Worm (Caenorhabditis elegans) whole organism, mixed stage, embryonic: ENCODE measurements around the gene hsp-12.3.

Experiments used
- M03D4.4 ChIP-seq: sonication (generic microtip); optimal IDR thresholded peaks from 2 replicates; lab custom pipeline; 2017; ENCODE audit warnings: mild to moderate bottlenecking, missing genetic modification characterization, missing compliant biosample characterization
- bed-3 ChIP-seq: fragments of 200-800 bp; sonication (Bioruptor generic); optimal IDR thresholded peaks from 3 replicates; lab custom pipeline; 2018; ENCODE audit warnings: mild to moderate bottlenecking, missing genetic modification characterization, moderate library complexity, missing compliant biosample characterization
- blmp-1 ChIP-seq: fragments of 150-350 bp; optimal IDR thresholded peaks from 2 replicates; lab custom pipeline; 2014; ENCODE audit warnings: missing biosample characterization, missing genetic modification characterization
- ceh-39 ChIP-seq: fragments of 150-350 bp; optimal IDR thresholded peaks from 2 replicates; lab custom pipeline; 2014; ENCODE audit warnings: missing biosample characterization, missing genetic modification characterization
- ceh-43 ChIP-seq: fragments of 200-800 bp; sonication (Bioruptor generic); optimal IDR thresholded peaks from 2 replicates; lab custom pipeline; 2018; ENCODE audit warnings: mild to moderate bottlenecking, missing genetic modification characterization, moderate library complexity, missing compliant biosample characterization
- ceh-83 ChIP-seq: fragments of 200-800 bp; sonication (Bioruptor generic); optimal IDR thresholded peaks from 2 replicates; lab custom pipeline; 2018; ENCODE audit warnings: mild to moderate bottlenecking, missing genetic modification characterization, missing compliant biosample characterization
- ces-1 ChIP-seq: fragments of 150-350 bp; optimal IDR thresholded peaks from 2 replicates; lab custom pipeline; 2014; ENCODE audit warnings: missing biosample characterization, missing genetic modification reagents, missing genetic modification characterization
- cnd-1 ChIP-seq: fragments of 200-800 bp; sonication (Bioruptor generic); optimal IDR thresholded peaks from 2 replicates; lab custom pipeline; 2018; ENCODE audit warnings: mild to moderate bottlenecking, missing genetic modification characterization, missing compliant biosample characterization
- drap-1 ChIP-seq: fragments of 200-800 bp; sonication (Bioruptor generic); optimal IDR thresholded peaks from 3 replicates; lab custom pipeline; 2018; ENCODE audit warnings: mild to moderate bottlenecking, missing genetic modification characterization, missing compliant biosample characterization
- elt-1 ChIP-seq: sonication (generic microtip); optimal IDR thresholded peaks from 2 replicates; lab custom pipeline; 2017; ENCODE audit warnings: missing genetic modification characterization, mild to moderate bottlenecking, missing compliant biosample characterization, antibody characterized with exemption, moderate library complexity, borderline replicate concordance; ENCODE audit not compliant: insufficient read depth
- elt-3 ChIP-seq: fragments of 150-350 bp; optimal IDR thresholded peaks from 2 replicates; lab custom pipeline; 2014; ENCODE audit warnings: missing biosample characterization, missing genetic modification characterization
- flh-1 ChIP-seq: fragments of 200-800 bp; sonication (Bioruptor generic); optimal IDR thresholded peaks from 2 replicates; lab custom pipeline; 2018; ENCODE audit warnings: mild to moderate bottlenecking, missing genetic modification characterization, moderate library complexity, missing compliant biosample characterization
- ham-2 ChIP-seq: fragments of 200-800 bp; sonication (Bioruptor generic); optimal IDR thresholded peaks from 2 replicates; lab custom pipeline; 2018; ENCODE audit warnings: mild to moderate bottlenecking, missing genetic modification characterization, missing compliant biosample characterization
- hlh-1 ChIP-seq: fragments of 150-350 bp; optimal IDR thresholded peaks from 2 replicates; lab custom pipeline; 2014; ENCODE audit warnings: missing biosample characterization, missing genetic modification reagents, missing genetic modification characterization
- lin-13 ChIP-seq: fragments of 150-350 bp; optimal IDR thresholded peaks from 2 replicates; lab custom pipeline; 2014; ENCODE audit warnings: missing biosample characterization, missing genetic modification characterization
- lin-32 ChIP-seq: fragments of 200-800 bp; sonication (Bioruptor generic); optimal IDR thresholded peaks from 2 replicates; lab custom pipeline; 2018; ENCODE audit warnings: mild to moderate bottlenecking, missing genetic modification characterization, missing compliant biosample characterization
- lsy-2 ChIP-seq: fragments of 150-350 bp; optimal IDR thresholded peaks from 2 replicates; lab custom pipeline; 2014; ENCODE audit warnings: missing biosample characterization, missing genetic modification characterization
- mab-5 ChIP-seq: fragments of 150-350 bp; optimal IDR thresholded peaks from 2 replicates; lab custom pipeline; 2014; ENCODE audit warnings: missing biosample characterization, missing genetic modification characterization
- mep-1 ChIP-seq: fragments of 150-350 bp; optimal IDR thresholded peaks from 2 replicates; lab custom pipeline; 2017; ENCODE audit warnings: missing biosample characterization, missing genetic modification reagents, missing genetic modification characterization, inconsistent platforms
- mls-2 ChIP-seq: sonication (generic microtip); optimal IDR thresholded peaks from 2 replicates; lab custom pipeline; 2016; ENCODE audit warnings: mild to moderate bottlenecking, missing genetic modification characterization, moderate library complexity, missing compliant biosample characterization
- nhr-12 ChIP-seq: fragments of 150-350 bp; optimal IDR thresholded peaks from 2 replicates; lab custom pipeline; 2014; ENCODE audit warnings: missing biosample characterization, missing genetic modification characterization
- nhr-2 ChIP-seq: fragments of 150-350 bp; optimal IDR thresholded peaks from 2 replicates; lab custom pipeline; 2014; ENCODE audit warnings: missing biosample characterization, missing genetic modification characterization
- nhr-237 ChIP-seq: fragments of 150-350 bp; optimal IDR thresholded peaks from 2 replicates; lab custom pipeline; 2014; ENCODE audit warnings: missing biosample characterization, missing genetic modification characterization
- nhr-28 ChIP-seq: fragments of 150-350 bp; optimal IDR thresholded peaks from 2 replicates; lab custom pipeline; 2014; ENCODE audit warnings: missing biosample characterization, missing genetic modification characterization
- nhr-76 ChIP-seq: sonication (generic microtip); optimal IDR thresholded peaks from 2 replicates; lab custom pipeline; 2017; ENCODE audit warnings: missing biosample characterization, missing genetic modification characterization
- pha-4 ChIP-seq: fragments of 150-350 bp; optimal IDR thresholded peaks from 2 replicates; lab custom pipeline; 2018; ENCODE audit warnings: missing biosample characterization, missing genetic modification reagents, missing genetic modification characterization
- sem-2 ChIP-seq: fragments of 200-800 bp; sonication (Bioruptor generic); optimal IDR thresholded peaks from 2 replicates; lab custom pipeline; 2018; ENCODE audit warnings: mild to moderate bottlenecking, missing genetic modification characterization, missing compliant biosample characterization
- snpc-4 ChIP-seq: fragments of 150-350 bp; optimal IDR thresholded peaks from 2 replicates; lab custom pipeline; 2014; ENCODE audit warnings: missing biosample characterization, missing genetic modification characterization
- sptf-1 ChIP-seq: sonication (generic microtip); optimal IDR thresholded peaks from 2 replicates; lab custom pipeline; 2017; ENCODE audit warnings: mild to moderate bottlenecking, missing genetic modification characterization, moderate library complexity, missing compliant biosample characterization
- tbx-8 ChIP-seq: fragments of 200-800 bp; sonication (Bioruptor generic); optimal IDR thresholded peaks from 2 replicates; lab custom pipeline; 2018; ENCODE audit warnings: mild to moderate bottlenecking, missing genetic modification characterization, moderate library complexity, missing compliant biosample characterization
- unc-120 ChIP-seq: sonication (generic microtip); optimal IDR thresholded peaks from 2 replicates; lab custom pipeline; 2017; ENCODE audit warnings: missing genetic modification characterization, missing compliant biosample characterization; ENCODE audit not compliant: poor library complexity, severe bottlenecking
- unc-39 ChIP-seq: fragments of 150-350 bp; optimal IDR thresholded peaks from 2 replicates; lab custom pipeline; 2014; ENCODE audit warnings: missing biosample characterization, missing genetic modification characterization
- unc-62 ChIP-seq: fragments of 150-350 bp; optimal IDR thresholded peaks from 2 replicates; lab custom pipeline; 2014; ENCODE audit warnings: missing biosample characterization, missing genetic modification reagents, missing genetic modification characterization
- zip-8 ChIP-seq: fragments of 150-350 bp; optimal IDR thresholded peaks from 2 replicates; lab custom pipeline; 2014; ENCODE audit warnings: missing biosample characterization, missing genetic modification characterization
- ztf-11 ChIP-seq: fragments of 150-350 bp; optimal IDR thresholded peaks from 2 replicates; lab custom pipeline; 2014; ENCODE audit warnings: missing biosample characterization, missing genetic modification characterization

Gene hsp-12.3

ce11 chrIV:9444417-9445026 is 785 bp downstream of the hsp-12.3 start:
- peak; percentile 84 for TF ChIP-seq ces-1 (GFP tag; lab: Kevin White, UChicago)
- TF ChIP-seq sptf-1: peak; percentile 46
- TF ChIP-seq lin-32 (GFP tag; lab: Kevin White, UChicago): no peak
- TF ChIP-seq lin-13 (tag; lab: Kevin White, UChicago): peak; percentile 94
- TF ChIP-seq tbx-8 (GFP tag; lab: Kevin White, UChicago): peak; percentile 33
- TF ChIP-seq nhr-2 (tag; lab: Kevin White, UChicago): peak; percentile 41
- no peak for TF ChIP-seq zip-8 (tag; lab: Kevin White, UChicago)
- TF ChIP-seq cnd-1 (tag; lab: Kevin White, UChicago): peak; percentile 54
- no peak for TF ChIP-seq elt-1 (tag; lab: Kevin White, UChicago)
- TF ChIP-seq mab-5 (tag; lab: Kevin White, UChicago): no peak
- peak; percentile 63 for TF ChIP-seq hlh-1 (tag; lab: Kevin White, UChicago)
- no peak for TF ChIP-seq mls-2
- TF ChIP-seq nhr-12 (tag; lab: Kevin White, UChicago): peak; percentile 29
- no peak for TF ChIP-seq ceh-83
- no peak for TF ChIP-seq M03D4.4 (tag; lab: Kevin White, UChicago)
- TF ChIP-seq ceh-39: peak; percentile 78
- no peak for TF ChIP-seq ceh-43 (GFP tag; lab: Kevin White, UChicago)
- TF ChIP-seq ham-2 (GFP tag; lab: Kevin White, UChicago): peak; percentile 45
- no peak for TF ChIP-seq unc-39 (tag; lab: Kevin White, UChicago)
- TF ChIP-seq flh-1 (GFP tag; lab: Kevin White, UChicago): no peak
- TF ChIP-seq unc-62 (GFP tag; lab: Kevin White, UChicago): peak; percentile 38
- TF ChIP-seq nhr-237 (tag; lab: Kevin White, UChicago): peak; percentile 48
- no peak for TF ChIP-seq bed-3 (GFP tag; lab: Kevin White, UChicago)
- peak; percentile 76 for TF ChIP-seq lsy-2 (tag; lab: Kevin White, UChicago)
- TF ChIP-seq ztf-11: peak; percentile 54
- peak; percentile 80 for TF ChIP-seq mep-1 (tag; lab: Kevin White, UChicago)
- no peak for TF ChIP-seq nhr-28 (tag; lab: Kevin White, UChicago)
- no peak for TF ChIP-seq blmp-1 (tag; lab: Kevin White, UChicago)
- peak; percentile 43 for TF ChIP-seq sem-2 (GFP tag; lab: Kevin White, UChicago)
- TF ChIP-seq elt-3 (tag; lab: Kevin White, UChicago): peak; percentile 38
- TF ChIP-seq snpc-4: no peak
- peak; percentile 85 for TF ChIP-seq unc-120
- peak; percentile 66 for TF ChIP-seq drap-1 (GFP tag; lab: Kevin White, UChicago)
- peak; percentile 97 for TF ChIP-seq pha-4 (tag; lab: Kevin White, UChicago)
- TF ChIP-seq nhr-76 (tag; lab: Kevin White, UChicago): no peak

ce11 chrIV:9443940-9444339 is 1.4 kb downstream of the hsp-12.3 start, which contains the start of gene F38E11.9:
Gene F38E11.9 (minus strand): TSS chrIV:9444040.
- TF ChIP-seq ham-2 (GFP tag; lab: Kevin White, UChicago) (no peak), zip-8 (tag; lab: Kevin White, UChicago) (no peak), elt-1 (tag; lab: Kevin White, UChicago) (no peak), nhr-76 (tag; lab: Kevin White, UChicago) (no peak), drap-1 (GFP tag; lab: Kevin White, UChicago) (no peak), unc-62 (GFP tag; lab: Kevin White, UChicago) (no peak), snpc-4 (no peak), ces-1 (GFP tag; lab: Kevin White, UChicago) (no peak), lsy-2 (tag; lab: Kevin White, UChicago) (no peak), unc-120 (no peak), lin-13 (tag; lab: Kevin White, UChicago) (no peak), flh-1 (GFP tag; lab: Kevin White, UChicago) (no peak), nhr-12 (tag; lab: Kevin White, UChicago) (no peak), pha-4 (tag; lab: Kevin White, UChicago) (no peak), M03D4.4 (tag; lab: Kevin White, UChicago) (no peak), nhr-237 (tag; lab: Kevin White, UChicago) (no peak), tbx-8 (GFP tag; lab: Kevin White, UChicago) (no peak), ceh-39 (no peak)
